Worm (Caenorhabditis elegans): ENCODE measurements around the gene abhd-12.

The abhd-12 gene

DNA sequence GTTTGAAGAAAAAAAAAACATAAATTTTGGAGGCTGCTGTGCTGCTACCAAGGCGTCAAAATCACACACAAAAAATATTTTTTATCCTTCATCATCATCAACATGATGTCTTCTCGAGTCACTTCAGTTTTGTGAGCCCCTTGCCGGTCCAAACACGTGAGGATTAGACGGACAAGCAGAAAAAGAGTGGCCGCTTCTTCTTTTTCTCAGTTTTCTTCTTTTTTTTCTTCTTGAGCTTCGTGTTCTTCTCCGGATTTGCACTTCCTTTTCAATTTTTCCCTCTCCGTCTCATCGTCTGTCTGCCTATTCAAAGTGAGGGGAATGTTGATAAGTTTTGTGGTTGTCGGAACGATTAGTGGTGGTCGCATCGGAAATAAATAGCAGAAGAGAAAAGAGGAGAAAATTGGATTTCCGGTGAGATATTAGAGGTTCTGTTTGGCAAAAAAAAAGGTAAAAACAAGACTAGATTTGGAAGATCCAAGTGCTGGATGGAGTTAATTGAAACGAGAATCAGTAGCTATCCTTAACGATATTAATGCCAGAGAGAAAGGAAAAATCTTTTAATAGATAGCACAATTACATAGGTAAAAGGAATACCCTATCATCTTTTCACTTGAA, 3.2 kb upstream of the abhd-12 start:
- no peak for TF ChIP-seq unc-62 (GFP tag; optimal IDR thresholded peaks at IDR 0.05)

DNA sequence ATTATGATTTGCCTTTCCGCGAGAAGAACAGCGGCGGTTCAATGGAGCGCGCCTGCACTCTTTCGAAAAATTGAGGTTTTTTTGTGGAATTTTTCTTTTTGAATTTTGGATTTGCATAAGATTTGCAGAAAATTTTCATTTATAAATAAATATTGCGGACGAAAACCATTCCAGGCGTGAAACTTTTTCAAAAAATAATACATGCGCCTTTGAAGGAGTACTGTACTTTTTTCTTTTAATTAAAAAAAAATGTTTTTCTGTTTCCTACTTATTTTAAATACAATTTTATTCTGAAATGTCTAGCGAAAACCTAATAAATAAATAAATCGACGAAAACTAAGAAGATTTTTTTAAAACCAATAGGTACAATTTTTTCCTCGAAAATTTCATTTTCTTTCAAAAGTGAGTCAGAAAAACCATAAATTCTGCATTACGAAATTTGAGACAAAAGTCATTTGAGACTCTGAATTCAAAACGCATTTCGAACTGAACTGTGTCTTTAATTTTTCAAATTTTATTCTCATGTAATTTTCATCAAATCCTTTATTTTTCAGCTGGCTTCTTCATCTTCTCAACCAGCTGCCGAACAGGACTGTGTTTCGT, 2.6 kb upstream of the abhd-12 start, which contains the start of gene F26D11.1:
TSS of gene F26D11.1 (plus strand) at position 553 of the 603 bp plus-strand sequence.
- no peak for TF ChIP-seq unc-62 (GFP tag; optimal IDR thresholded peaks at IDR 0.05)

DNA sequence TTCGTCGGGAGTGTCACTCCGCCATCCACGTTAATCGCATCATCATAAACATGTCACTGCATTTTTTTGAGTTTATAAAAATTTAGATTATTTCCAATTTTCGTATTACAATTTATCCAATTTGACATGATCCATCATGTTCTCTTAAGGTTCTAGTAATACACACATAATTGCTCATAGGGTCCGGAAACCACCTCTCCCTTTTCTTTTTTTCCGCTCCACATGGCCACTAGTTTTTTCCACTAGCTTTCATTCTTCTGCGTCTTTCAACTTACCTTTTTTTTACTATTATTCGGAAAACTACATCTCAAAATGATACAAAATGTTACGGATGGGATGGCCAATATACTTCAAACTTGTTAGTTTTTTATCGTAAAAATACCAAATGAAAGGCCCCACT, 2.2 kb downstream of the abhd-12 start, which contains the start of gene Y97E10AL.1:
TSS of gene Y97E10AL.1 (plus strand) at position 301 of the 400 bp plus-strand sequence.
- TF ChIP-seq unc-62 (GFP tag; optimal IDR thresholded peaks at IDR 0.05): no peak

DNA sequence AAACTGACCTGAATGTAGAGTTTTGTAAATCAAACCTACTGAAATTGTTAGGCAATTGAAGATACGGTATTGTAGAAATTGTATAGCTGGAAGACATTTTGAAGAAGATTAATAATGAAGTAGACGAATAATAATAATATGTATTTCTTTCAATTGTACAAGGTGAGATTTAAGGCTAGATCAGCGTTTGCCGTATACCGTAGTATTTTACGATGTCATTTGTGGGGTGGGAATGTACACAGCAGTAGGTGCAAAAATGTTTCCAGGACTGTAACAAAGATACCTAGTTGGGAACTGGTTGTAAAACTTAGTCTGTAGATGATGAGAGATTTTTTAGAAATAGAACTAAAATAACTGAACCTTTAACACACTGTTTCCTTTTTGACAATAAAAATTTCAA, 10.9 kb downstream of the abhd-12 start, which contains the start of gene ceh-76:
TSS of gene ceh-76 (minus strand) at position 101 of the 400 bp plus-strand sequence.
- no peak for TF ChIP-seq unc-62 (GFP tag; optimal IDR thresholded peaks at IDR 0.05)

DNA sequence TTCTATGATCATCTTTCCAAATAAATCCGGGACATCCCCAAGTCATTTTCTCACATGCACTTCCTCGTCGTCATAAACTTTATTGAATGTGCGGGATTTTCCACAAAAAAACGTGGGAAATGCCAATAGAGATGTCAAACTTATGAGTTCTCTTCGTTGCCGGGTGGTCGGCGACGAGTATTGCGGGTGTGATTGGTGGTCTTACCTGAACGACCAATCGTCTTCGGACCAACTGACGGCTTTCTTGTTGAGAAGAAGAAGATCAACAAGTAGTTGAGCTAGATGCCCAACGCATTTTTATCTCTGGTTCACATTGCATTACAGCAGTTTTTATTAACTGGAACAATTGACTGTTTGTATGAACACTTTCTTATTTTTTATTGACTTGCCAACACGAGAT, 11.5 kb downstream of the abhd-12 start:
- no peak for TF ChIP-seq unc-62 (GFP tag; optimal IDR thresholded peaks at IDR 0.05)

DNA sequence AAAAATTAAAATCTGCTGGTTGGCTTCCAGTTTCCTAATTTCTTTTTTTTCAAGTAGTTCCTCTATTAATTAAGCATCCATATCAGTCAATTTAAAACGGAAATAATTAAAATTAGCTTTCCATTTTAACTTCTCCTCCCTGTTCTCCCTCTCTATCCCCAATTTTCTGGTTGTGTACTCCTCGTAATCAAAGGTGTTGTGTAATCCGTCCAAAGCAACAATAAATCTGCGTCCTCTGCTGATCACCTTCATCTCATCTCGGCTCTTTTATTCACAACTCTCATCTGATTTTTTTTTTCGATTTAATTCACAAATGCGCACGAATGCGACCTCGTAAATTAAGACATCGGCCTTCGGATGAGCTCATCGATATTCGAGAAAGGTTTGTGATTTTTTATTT, 12.2 kb downstream of the abhd-12 start, which contains the start of gene Y97E10AR.2:
TSS of gene Y97E10AR.2 (plus strand) at position 301 of the 400 bp plus-strand sequence.
- no peak for TF ChIP-seq unc-62 (GFP tag; optimal IDR thresholded peaks at IDR 0.05)

DNA sequence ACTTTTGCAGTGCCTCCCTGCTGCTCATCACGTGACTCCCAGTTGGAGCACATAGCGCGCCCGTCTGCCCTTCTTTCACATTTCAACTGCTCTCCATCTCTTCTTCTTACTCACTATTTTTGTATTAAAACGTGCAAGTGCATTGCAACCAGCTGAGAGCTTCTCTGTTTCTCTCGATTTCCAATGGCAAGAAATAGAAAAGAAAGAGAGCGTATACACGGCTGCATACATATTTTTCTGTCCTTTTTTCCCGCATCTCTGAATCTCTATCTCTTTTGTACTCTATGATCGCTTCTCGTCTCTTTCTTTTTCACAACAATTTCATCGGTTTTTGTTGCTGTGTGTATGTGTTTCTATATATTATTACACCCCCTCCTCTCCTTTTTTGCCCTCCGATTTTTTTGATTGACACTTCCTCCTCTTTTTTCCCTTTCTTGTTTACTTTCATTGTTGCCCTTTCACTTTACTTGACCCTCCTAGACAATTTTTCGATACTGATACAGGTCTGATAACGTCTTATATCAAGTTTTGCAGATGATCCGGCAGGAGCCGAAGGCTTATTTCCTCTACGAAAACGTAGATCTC, 17.3 kb downstream of the abhd-12 start, which contains the start of gene Y97E10AR.1:
TSS of gene Y97E10AR.1 (plus strand) at position 535 of the 585 bp plus-strand sequence.
- TF ChIP-seq unc-62 (GFP tag; optimal IDR thresholded peaks at IDR 0.05): no peak

DNA sequence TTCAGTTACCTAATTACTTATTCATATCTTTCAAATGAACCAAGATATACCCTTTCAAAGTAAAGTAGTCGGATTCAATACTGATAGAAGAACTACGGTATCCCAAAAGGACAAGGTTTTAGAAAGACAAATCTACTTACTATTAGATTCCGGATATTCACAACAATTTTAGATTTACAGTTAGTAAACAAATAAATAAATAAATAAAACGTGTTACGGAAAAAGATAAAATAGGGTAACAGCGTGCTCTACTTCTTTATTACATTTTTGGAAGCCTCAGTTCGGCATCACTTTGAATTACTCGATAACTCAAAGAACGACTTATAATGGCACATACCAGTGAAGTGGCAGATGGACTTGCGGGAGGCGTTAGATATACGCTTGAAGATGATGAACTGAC, 21.3 kb downstream of the abhd-12 start, which contains the start of gene Y97E10AR.8:
TSS of gene Y97E10AR.8 (plus strand) at position 301 of the 400 bp plus-strand sequence.
- TF ChIP-seq unc-62 (GFP tag; optimal IDR thresholded peaks at IDR 0.05): no peak

DNA sequence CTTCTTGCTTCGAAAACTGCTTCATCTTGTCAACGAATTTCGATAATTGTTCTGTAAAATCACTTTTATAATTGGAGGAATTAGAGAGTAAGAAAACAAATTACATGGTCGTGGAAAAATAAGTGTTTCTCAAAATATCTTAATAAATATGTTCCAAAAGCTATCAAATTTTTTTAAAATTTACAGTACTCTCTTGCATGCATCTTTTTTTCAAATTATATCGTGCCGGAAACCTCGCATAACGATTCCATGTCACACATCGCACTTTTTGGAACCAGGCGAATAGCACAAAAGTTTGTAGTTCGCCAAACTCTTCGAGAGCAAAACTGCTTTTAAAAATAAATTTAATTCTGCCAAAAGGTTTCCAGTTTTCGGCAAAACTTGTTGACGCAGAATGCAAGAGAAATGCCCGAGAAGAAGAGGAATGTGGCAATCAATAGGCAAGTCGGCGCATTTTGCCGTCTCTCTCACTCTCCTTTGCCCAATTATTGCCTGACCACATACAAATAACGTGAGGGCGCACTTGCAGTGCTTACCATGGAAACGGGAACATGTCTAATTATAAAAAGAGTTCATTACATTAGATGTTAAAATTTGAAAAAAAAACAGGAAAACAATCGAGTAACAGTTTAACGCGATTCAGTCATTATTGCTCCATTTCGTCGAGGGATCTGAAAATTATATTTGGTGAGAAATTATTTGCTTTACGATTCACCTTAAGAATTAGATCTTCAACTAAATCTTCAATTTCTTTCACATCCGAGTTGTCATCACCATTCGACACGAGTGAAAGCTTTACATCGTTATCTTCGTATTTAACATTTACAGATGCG, 24.0 kb downstream of the abhd-12 start, which contains the start of gene Y97E10AR.3:
TSS of gene Y97E10AR.3 (minus strand) at position 51 of the 833 bp plus-strand sequence.
- TF ChIP-seq unc-62 (GFP tag; optimal IDR thresholded peaks at IDR 0.05): no peak

DNA sequence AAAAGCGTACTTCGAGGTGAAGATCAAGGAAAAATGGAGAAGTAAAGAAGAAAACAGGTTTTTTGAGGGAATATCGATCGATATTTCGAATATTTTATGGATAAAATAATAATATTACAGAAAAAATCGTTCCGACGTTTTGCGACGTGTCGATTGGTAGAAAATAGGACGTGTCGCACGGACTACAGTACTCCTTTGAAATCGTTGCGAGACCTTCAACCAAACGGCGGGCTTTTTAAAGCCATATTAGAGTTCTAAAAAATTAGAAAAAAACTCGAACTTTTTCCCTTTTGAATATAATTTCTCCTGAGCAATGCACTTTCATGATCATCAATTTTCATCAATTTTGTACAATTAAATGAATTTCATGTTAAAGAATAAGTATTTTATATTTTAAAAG, 26.4 kb downstream of the abhd-12 start, which contains the start of gene Y97E10AR.4:
TSS of gene Y97E10AR.4 (minus strand) at position 131 of the 400 bp plus-strand sequence.
- TF ChIP-seq unc-62 (GFP tag; optimal IDR thresholded peaks at IDR 0.05): no peak

DNA sequence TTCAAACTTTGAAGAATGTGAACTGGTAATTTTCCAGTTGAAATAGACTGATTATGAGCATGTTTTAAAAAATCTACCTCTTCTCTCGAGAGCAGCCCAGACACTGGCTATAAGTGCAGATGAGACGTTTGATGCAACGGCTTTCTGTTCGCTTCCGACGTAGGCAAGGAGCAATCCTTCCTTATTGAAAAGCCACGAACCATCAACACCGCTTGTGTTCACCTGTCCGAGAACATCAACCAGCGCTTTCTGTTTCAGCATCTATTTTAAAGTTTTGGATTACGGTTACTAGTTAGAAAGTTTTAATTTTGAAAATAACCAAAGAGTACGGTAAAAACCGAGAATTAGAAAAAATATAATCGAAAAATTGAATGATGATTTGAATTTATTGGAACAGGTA, 27.2 kb downstream of the abhd-12 start, which contains the start of gene lmtr-2:
TSS of gene lmtr-2 (minus strand) at position 261 of the 400 bp plus-strand sequence.
- TF ChIP-seq unc-62 (GFP tag; optimal IDR thresholded peaks at IDR 0.05): no peak

DNA sequence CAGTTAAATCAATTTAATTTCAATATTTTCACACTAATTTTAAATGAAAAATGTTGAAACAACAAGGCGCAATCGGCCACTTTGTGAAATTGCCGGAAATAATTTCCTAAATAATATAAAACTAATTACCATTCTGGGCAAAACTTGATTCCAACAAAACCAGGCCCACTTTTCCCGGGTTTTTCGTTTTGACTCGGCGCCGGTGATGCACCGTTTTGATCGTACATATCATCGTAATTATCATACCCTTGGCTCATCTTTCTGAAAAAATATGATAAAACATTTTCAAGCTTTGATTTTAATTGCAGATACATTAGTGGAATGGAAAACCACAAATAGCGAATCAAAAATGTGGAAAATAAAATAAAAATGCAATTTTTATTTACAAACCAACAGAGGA, 28.4 kb downstream of the abhd-12 start, which contains the start of gene rpb-9:
TSS of gene rpb-9 (minus strand) at position 314 of the 400 bp plus-strand sequence.
- TF ChIP-seq unc-62 (GFP tag; optimal IDR thresholded peaks at IDR 0.05): no peak

DNA sequence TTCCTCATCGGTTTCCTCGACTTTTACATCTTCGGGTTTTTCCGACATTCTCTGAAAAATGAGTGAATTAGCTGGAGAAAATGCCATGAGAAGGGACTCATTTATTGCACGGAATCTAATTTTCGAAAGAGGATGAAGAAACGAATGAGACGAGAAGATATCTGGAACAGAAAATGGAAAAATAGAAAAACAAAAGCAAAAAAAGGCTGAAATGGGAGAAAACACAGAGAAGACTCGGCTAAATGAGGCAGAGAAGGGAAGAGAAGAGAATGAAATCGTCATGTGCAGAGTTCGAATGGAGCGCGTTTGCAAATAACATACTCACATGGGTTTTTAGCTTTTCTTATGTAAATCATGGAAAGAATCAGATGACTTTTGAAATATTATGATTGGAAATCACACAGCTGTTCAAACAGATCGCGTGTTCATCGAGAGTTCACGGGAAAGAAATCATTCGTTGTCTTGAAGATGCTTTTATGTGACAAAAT, 30.3 kb downstream of the abhd-12 start, which contains the start of gene Y97E10AR.6:
TSS of gene Y97E10AR.6 (minus strand) at position 51 of the 488 bp plus-strand sequence.
- TF ChIP-seq unc-62 (GFP tag; optimal IDR thresholded peaks at IDR 0.05): no peak

DNA sequence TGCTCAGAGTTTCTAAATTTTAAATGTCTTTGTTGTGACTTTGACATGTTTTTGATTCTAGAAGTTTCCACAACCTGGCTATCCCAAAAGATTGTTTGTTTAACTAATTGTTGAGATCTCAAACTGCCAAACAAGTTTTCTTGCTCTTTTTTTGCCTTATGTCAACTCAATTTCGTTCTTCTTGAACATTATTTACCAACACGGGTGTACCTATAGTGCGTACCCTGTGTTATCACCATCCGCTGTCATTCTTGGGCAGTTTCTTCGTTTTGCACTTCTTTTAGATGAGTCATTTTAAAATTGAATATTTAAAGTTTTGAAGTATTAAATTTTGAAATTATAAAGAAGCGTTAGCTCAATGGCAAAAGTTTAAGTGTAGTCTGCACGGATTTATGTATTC, 33.2 kb downstream of the abhd-12 start, which contains the start of gene sptl-2:
TSS of gene sptl-2 (plus strand) at position 280 of the 400 bp plus-strand sequence.
- no peak for TF ChIP-seq unc-62 (GFP tag; optimal IDR thresholded peaks at IDR 0.05)

DNA sequence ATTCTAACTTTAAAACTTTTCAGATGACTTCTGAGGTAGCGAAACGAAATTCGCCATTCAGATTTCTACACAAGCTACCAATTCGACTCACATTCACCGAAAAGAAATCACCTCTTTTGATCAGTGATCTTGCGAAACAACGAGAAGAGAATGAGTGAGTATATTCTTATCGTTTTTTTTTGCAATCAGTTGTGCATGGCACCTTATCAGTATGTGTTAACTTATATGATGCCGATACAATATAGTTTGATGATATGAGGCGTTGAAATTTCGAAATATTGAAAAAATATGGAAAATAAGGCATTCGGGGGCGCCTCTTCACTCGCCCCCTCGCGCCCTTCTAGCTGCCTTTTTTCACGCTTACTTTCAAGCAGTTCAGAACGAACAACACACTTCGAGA, 34.2 kb downstream of the abhd-12 start:
- no peak for TF ChIP-seq unc-62 (GFP tag; optimal IDR thresholded peaks at IDR 0.05)

Measured in whole organism, dauer.